Fruit fly (Drosophila melanogaster) whole organism, embryonic: ENCODE measurements around the gene CG4953.

Experiments used
- Atf3 ChIP-seq: fragments of 200-800 bp; sonication (Bioruptor generic); optimal IDR thresholded peaks from 3 replicates; lab custom pipeline; 2016; ENCODE audit warnings: missing biosample characterization, missing genetic modification characterization
- BEAF-32 ChIP-seq: fragments of 200-800 bp; sonication (Bioruptor generic); optimal IDR thresholded peaks from 3 replicates; lab custom pipeline; 2017; ENCODE audit warnings: missing biosample characterization, missing genetic modification characterization, mild to moderate bottlenecking, moderate library complexity, missing genetic modification reagents
- CG10147 ChIP-seq: fragments of 200-800 bp; sonication (Bioruptor generic); optimal IDR thresholded peaks from 2 replicates; lab custom pipeline; 2019; ENCODE audit warnings: missing biosample characterization, mild to moderate bottlenecking, missing genetic modification characterization, moderate library complexity
- CG11398 ChIP-seq: fragments of 200-800 bp; sonication (Bioruptor generic); optimal IDR thresholded peaks from 2 replicates; lab custom pipeline; 2016; ENCODE audit warnings: missing biosample characterization, missing genetic modification characterization
- CG12659 ChIP-seq: fragments of 200-800 bp; sonication (Bioruptor generic); optimal IDR thresholded peaks from 3 replicates; lab custom pipeline; 2017; ENCODE audit warnings: mild to moderate bottlenecking, missing biosample characterization, missing genetic modification reagents, missing genetic modification characterization
- CG13287 ChIP-seq: fragments of 200-800 bp; sonication (Bioruptor generic); IDR thresholded peaks from 2 replicates; pipeline ENCODE4 v1.3.6; 2022; ENCODE audit warnings: missing biosample characterization, missing genetic modification characterization; ENCODE audit not compliant: partially characterized antibody
- CG1603 ChIP-seq: fragments of 200-800 bp; sonication (Bioruptor generic); optimal IDR thresholded peaks from 2 replicates; lab custom pipeline; 2019; ENCODE audit warnings: missing biosample characterization, mild to moderate bottlenecking, missing genetic modification characterization, moderate library complexity
- CG17802 ChIP-seq: fragments of 200-800 bp; sonication (Bioruptor generic); optimal IDR thresholded peaks from 2 replicates; lab custom pipeline; 2018; ENCODE audit warnings: missing biosample characterization, mild to moderate bottlenecking, missing genetic modification characterization, moderate library complexity
- CG2712 ChIP-seq: fragments of 200-800 bp; optimal IDR thresholded peaks from 3 replicates; lab custom pipeline; 2019; ENCODE audit warnings: missing biosample characterization, mild to moderate bottlenecking, missing genetic modification characterization, moderate library complexity
- CG32772 ChIP-seq: fragments of 200-800 bp; sonication (Bioruptor generic); IDR thresholded peaks from 2 replicates; pipeline ENCODE4 v1.3.6; 2022; ENCODE audit warnings: missing biosample characterization, missing genetic modification characterization
- CG34422 ChIP-seq: fragments of 200-800 bp; sonication (Bioruptor generic); IDR thresholded peaks from 3 replicates; pipeline ENCODE4 v1.3.6; 2022; ENCODE audit warnings: missing biosample characterization, missing genetic modification characterization
- CG4617 ChIP-seq: fragments of 200-800 bp; sonication (Bioruptor generic); optimal IDR thresholded peaks from 3 replicates; lab custom pipeline; 2016; ENCODE audit warnings: missing biosample characterization, missing genetic modification characterization, borderline replicate concordance
- CG5245 ChIP-seq: fragments of 200-800 bp; sonication (Bioruptor generic); optimal IDR thresholded peaks from 3 replicates; lab custom pipeline; 2016; ENCODE audit warnings: missing biosample characterization, missing genetic modification characterization
- CG7987 ChIP-seq: fragments of 200-800 bp; sonication (Bioruptor generic); optimal IDR thresholded peaks from 2 replicates; lab custom pipeline; 2018; ENCODE audit warnings: missing biosample characterization, mild to moderate bottlenecking, missing genetic modification characterization, moderate library complexity
- Camta ChIP-seq: fragments of 200-800 bp; sonication (Bioruptor generic); optimal IDR thresholded peaks from 2 replicates; lab custom pipeline; 2016; ENCODE audit warnings: missing biosample characterization, missing genetic modification characterization
- CoRest ChIP-seq: fragments of 200-800 bp; sonication (Bioruptor generic); optimal IDR thresholded peaks from 3 replicates; lab custom pipeline; 2018; ENCODE audit warnings: missing biosample characterization, mild to moderate bottlenecking, missing genetic modification characterization, moderate library complexity
- D19A ChIP-seq: fragments of 200-800 bp; optimal IDR thresholded peaks from 3 replicates; lab custom pipeline; 2019; ENCODE audit warnings: missing biosample characterization, mild to moderate bottlenecking, missing genetic modification characterization, moderate library complexity
- HLHmδ ChIP-seq: fragments of 200-800 bp; sonication (Bioruptor generic); optimal IDR thresholded peaks from 2 replicates; lab custom pipeline; 2018; ENCODE audit warnings: missing biosample characterization, mild to moderate bottlenecking, missing genetic modification characterization, moderate library complexity
- Hmx ChIP-seq: fragments of 200-800 bp; sonication (Bioruptor generic); optimal IDR thresholded peaks from 2 replicates; lab custom pipeline; 2016; ENCODE audit warnings: missing biosample characterization, missing genetic modification characterization
- Lim3 ChIP-seq: fragments of 200-800 bp; sonication (Bioruptor generic); IDR thresholded peaks from 2 replicates; pipeline ENCODE4 v1.3.6; 2022; ENCODE audit warnings: missing biosample characterization, missing genetic modification characterization
- MBD-R2 ChIP-seq: fragments of 200-800 bp; sonication (Bioruptor generic); IDR thresholded peaks from 2 replicates; pipeline ENCODE4 v1.3.6; 2022; ENCODE audit warnings: missing biosample characterization, missing genetic modification characterization
- Med ChIP-seq: fragments of 200-800 bp; sonication (Bioruptor generic); peaks from one replicate; lab custom pipeline; 2016; ENCODE audit warnings: missing biosample characterization, missing genetic modification characterization, mild to moderate bottlenecking, inconsistent platforms, moderate library complexity
- Ravus ChIP-seq: fragments of 200-800 bp; sonication (Bioruptor generic); IDR thresholded peaks from 2 replicates; pipeline ENCODE4 v1.3.6; 2022; ENCODE audit warnings: missing biosample characterization, missing genetic modification characterization
- ac ChIP-seq: fragments of 200-800 bp; sonication (Bioruptor generic); optimal IDR thresholded peaks from 3 replicates; lab custom pipeline; 2017; ENCODE audit warnings: missing biosample characterization, mild to moderate bottlenecking, missing genetic modification characterization
- amos ChIP-seq: fragments of 200-800 bp; sonication (Bioruptor generic); IDR thresholded peaks from 2 replicates; pipeline ENCODE4 v1.3.6; 2022; ENCODE audit warnings: missing biosample characterization, missing genetic modification characterization; ENCODE audit not compliant: partially characterized antibody
- ato ChIP-seq: fragments of 200-800 bp; sonication (Bioruptor generic); IDR thresholded peaks from 2 replicates; pipeline ENCODE4 v1.3.6; 2022; ENCODE audit warnings: missing biosample characterization, missing genetic modification characterization; ENCODE audit not compliant: partially characterized antibody
- bbx ChIP-seq: fragments of 200-800 bp; sonication (Bioruptor generic); IDR thresholded peaks from 2 replicates; pipeline ENCODE4 v1.3.6; 2022; ENCODE audit warnings: missing biosample characterization, missing genetic modification characterization; ENCODE audit not compliant: partially characterized antibody
- bsh ChIP-seq, 2 experiments: fragments of 200-800 bp; sonication (Bioruptor generic); optimal IDR thresholded peaks; 2 replicates each; lab custom pipeline; 2017 to 2018; ENCODE audit warnings: mild to moderate bottlenecking in 2 of 2, missing biosample characterization in 2 of 2, missing genetic modification characterization in 2 of 2, moderate library complexity in 1 of 2
- gfzf ChIP-seq: fragments of 200-800 bp; sonication (Bioruptor generic); optimal IDR thresholded peaks from 2 replicates; lab custom pipeline; 2016; ENCODE audit warnings: missing biosample characterization, mild to moderate bottlenecking, missing genetic modification characterization, moderate library complexity
- kay ChIP-seq: fragments of 200-800 bp; sonication (Bioruptor generic); optimal IDR thresholded peaks from 2 replicates; lab custom pipeline; 2016; ENCODE audit warnings: missing biosample characterization, missing genetic modification characterization
- nmo ChIP-seq: fragments of 200-800 bp; sonication (Bioruptor generic); optimal IDR thresholded peaks from 2 replicates; lab custom pipeline; 2018; ENCODE audit warnings: missing biosample characterization, mild to moderate bottlenecking, missing genetic modification characterization, moderate library complexity
- pfk ChIP-seq: fragments of 200-800 bp; sonication (Bioruptor generic); optimal IDR thresholded peaks from 2 replicates; lab custom pipeline; 2018; ENCODE audit warnings: missing biosample characterization, mild to moderate bottlenecking, missing genetic modification characterization, moderate library complexity
- row ChIP-seq: fragments of 200-800 bp; sonication (Bioruptor generic); IDR thresholded peaks from 3 replicates; pipeline ENCODE4 v1.3.6; 2022; ENCODE audit warnings: missing biosample characterization, missing genetic modification characterization
- schlank ChIP-seq: fragments of 200-800 bp; sonication (Bioruptor generic); optimal IDR thresholded peaks from 2 replicates; lab custom pipeline; 2018; ENCODE audit warnings: missing biosample characterization, mild to moderate bottlenecking, missing genetic modification characterization
- sens ChIP-seq: fragments of 200-800 bp; sonication (Bioruptor generic); peaks from one replicate; lab custom pipeline; 2016; ENCODE audit warnings: missing biosample characterization, missing genetic modification characterization
- zfh1 ChIP-seq: fragments of 200-800 bp; sonication (Bioruptor generic); IDR thresholded peaks from 3 replicates; pipeline ENCODE4 v1.3.6; 2022; ENCODE audit warnings: missing biosample characterization, missing genetic modification characterization

Gene CG4953

dm6 chr2L:10232152-10232816 is 34.2 kb upstream of the CG4953 start, which contains the start of gene eEF1delta (continued):
- peak; percentile 56 for TF ChIP-seq BEAF-32 (GFP tag; lab: Kevin White, UChicago)
- TF ChIP-seq CoRest = no peak
- peak; percentile 68 for TF ChIP-seq row
- TF ChIP-seq zfh1 (GFP tag; lab: Robert Waterston, UW) = no peak
- no peak for TF ChIP-seq CG5245
- TF ChIP-seq CG17802 = peak; percentile 98
- no peak for TF ChIP-seq HLHmδ (GFP tag; lab: Kevin White, UChicago)
- no peak for TF ChIP-seq CG32772 (GFP tag; lab: Robert Waterston, UW)
- no peak for TF ChIP-seq bsh (GFP tag; optimal IDR thresholded peaks at IDR 0.05; lab: Kevin White, UChicago)
- TF ChIP-seq CG7987 (GFP tag; lab: Kevin White, UChicago) = no peak
- no peak for TF ChIP-seq CG2712 (tag; lab: Kevin White, UChicago)
- TF ChIP-seq Med (GFP tag; lab: Kevin White, UChicago) = peak; percentile 55
- TF ChIP-seq CG4617 = peak; percentile 54
- no peak for TF ChIP-seq schlank (tag; lab: Kevin White, UChicago)
- TF ChIP-seq ac (GFP tag; lab: Kevin White, UChicago) = no peak
- TF ChIP-seq D19A (tag; lab: Kevin White, UChicago) = no peak
- no peak for TF ChIP-seq Ravus (GFP tag; lab: Robert Waterston, UW)
- TF ChIP-seq CG13287 = peak; percentile 25; the same call in 1 of the 2 replicates
- peak; percentile 37; the same call in 1 of the 3 replicates for TF ChIP-seq CG34422
- TF ChIP-seq MBD-R2 = peak; percentile 53; the same call in 1 of the 2 replicates
- TF ChIP-seq CG1603 = peak; percentile 99
- no peak for TF ChIP-seq Atf3 (GFP tag; lab: Kevin White, UChicago)
- no peak for TF ChIP-seq gfzf (GFP tag; lab: Kevin White, UChicago)
- no peak; the same call in 1 of the 2 replicates for TF ChIP-seq amos (GFP tag; lab: Robert Waterston, UW)
- TF ChIP-seq Lim3 (GFP tag; lab: Robert Waterston, UW) = no peak
- TF ChIP-seq CG10147 = no peak
- TF ChIP-seq nmo (GFP tag; lab: Kevin White, UChicago) = peak; percentile 14
- TF ChIP-seq CG12659 (GFP tag; lab: Kevin White, UChicago) = peak; percentile 53
- peak; percentile 91 for TF ChIP-seq pfk (GFP tag; lab: Kevin White, UChicago)
- peak; percentile 51; the same call in 1 of the 2 replicates for TF ChIP-seq bbx (GFP tag; lab: Robert Waterston, UW)
- TF ChIP-seq Camta (GFP tag; lab: Kevin White, UChicago) = no peak

dm6 chr2L:10232827-10233226 is 33.7 kb upstream of the CG4953 start:
- peak; percentile 62 for TF ChIP-seq D19A (tag; lab: Kevin White, UChicago)
- peak; percentile 48 for TF ChIP-seq sens
- TF ChIP-seq Hmx = peak; percentile 11
- no peak for TF ChIP-seq kay (GFP tag; lab: Kevin White, UChicago)
- TF ChIP-seq CG11398 (GFP tag; lab: Kevin White, UChicago) = no peak
- no peak for TF ChIP-seq ato (GFP tag; lab: Robert Waterston, UW)
